Worm (Caenorhabditis elegans) whole organism, L4 larva: ENCODE results near the gene W02G9.3.

Source experiments
- D1046.2 ChIP-seq: fragments of 200-800 bp; sonication (Bioruptor generic); IDR thresholded peaks from 2 replicates; pipeline ENCODE4 v1.3.6; 2022; ENCODE audit warnings: missing genetic modification characterization, missing compliant biosample characterization
- F10B5.3 ChIP-seq: sonication (generic microtip); optimal IDR thresholded peaks from 2 replicates; lab custom pipeline; 2016; ENCODE audit warnings: mild to moderate bottlenecking, missing genetic modification characterization, missing compliant biosample characterization
- F26F4.8 ChIP-seq: fragments of 200-800 bp; sonication (Bioruptor generic); conservative IDR thresholded peaks from 2 replicates; pipeline ENCODE4 v1.3.6; 2022; ENCODE audit warnings: missing genetic modification characterization, missing compliant biosample characterization
- F49E8.2 ChIP-seq: sonication (generic microtip); optimal IDR thresholded peaks from 2 replicates; lab custom pipeline; 2016; ENCODE audit warnings: missing compliant biosample characterization, mild to moderate bottlenecking, missing genetic modification characterization, borderline replicate concordance
- ZK546.5 ChIP-seq, 2 experiments: sonication (generic microtip); optimal IDR thresholded peaks; 2 replicates each; lab custom pipeline; 2017; ENCODE audit warnings: missing biosample characterization in 2 of 2, missing genetic modification characterization in 2 of 2
- ama-1 ChIP-seq: fragments of 150-350 bp; optimal IDR thresholded peaks from 2 replicates; lab custom pipeline; 2014; ENCODE audit warnings: inconsistent platforms, mixed read lengths
- arid-1 ChIP-seq: fragments of 200-800 bp; sonication (Bioruptor generic); conservative IDR thresholded peaks from 2 replicates; pipeline ENCODE4 v1.3.6; 2022; ENCODE audit warnings: missing genetic modification reagents, missing genetic modification characterization, missing compliant biosample characterization
- ceh-28 ChIP-seq: fragments of 150-350 bp; optimal IDR thresholded peaks from 2 replicates; lab custom pipeline; 2014; ENCODE audit warnings: missing biosample characterization, missing genetic modification reagents, missing genetic modification characterization
- cey-2 ChIP-seq: sonication (generic microtip); optimal IDR thresholded peaks from 3 replicates; lab custom pipeline; 2017; ENCODE audit warnings: missing genetic modification characterization, mild to moderate bottlenecking, missing compliant biosample characterization, antibody characterized with exemption, borderline replicate concordance; ENCODE audit not compliant: insufficient read depth
- ctbp-1 ChIP-seq: fragments of 200-800 bp; sonication (Bioruptor generic); IDR thresholded peaks from 2 replicates; pipeline ENCODE4 v1.3.6; 2022; ENCODE audit warnings: missing genetic modification reagents, missing genetic modification characterization, missing compliant biosample characterization
- daf-12 ChIP-seq: fragments of 150-350 bp; optimal IDR thresholded peaks from 2 replicates; lab custom pipeline; 2014; ENCODE audit warnings: missing biosample characterization, missing genetic modification reagents, missing genetic modification characterization
- daf-16 ChIP-seq, 3 experiments: sonication (generic microtip); optimal IDR thresholded peaks; 2 replicates each; lab custom pipeline; 2016 to 2017; ENCODE audit warnings: missing genetic modification characterization in 3 of 3, missing genetic modification reagents in 3 of 3, mild to moderate bottlenecking in 2 of 3, missing compliant biosample characterization in 2 of 3, missing biosample characterization in 1 of 3, moderate library complexity in 1 of 3
- daf-8 ChIP-seq: fragments of 200-800 bp; sonication (Bioruptor generic); IDR thresholded peaks from 2 replicates; pipeline ENCODE4 v1.3.6; 2022; ENCODE audit warnings: missing genetic modification characterization, missing compliant biosample characterization
- dmd-6 ChIP-seq: fragments of 200-800 bp; sonication (Bioruptor generic); IDR thresholded peaks from 2 replicates; pipeline ENCODE4 v1.3.6; 2022; ENCODE audit warnings: missing genetic modification reagents, missing genetic modification characterization, missing compliant biosample characterization
- dpl-1 ChIP-seq: fragments of 150-350 bp; optimal IDR thresholded peaks from 2 replicates; lab custom pipeline; 2014; ENCODE audit warnings: missing biosample characterization, missing genetic modification reagents, missing genetic modification characterization
- dve-1 ChIP-seq: sonication (generic microtip); optimal IDR thresholded peaks from 2 replicates; lab custom pipeline; 2017; ENCODE audit warnings: antibody characterized with exemption, mild to moderate bottlenecking, missing genetic modification characterization, missing compliant biosample characterization; ENCODE audit not compliant: insufficient read depth
- egl-43 ChIP-seq: fragments of 200-800 bp; sonication (Bioruptor generic); IDR thresholded peaks from 2 replicates; pipeline ENCODE4 v1.3.6; 2022; ENCODE audit warnings: missing genetic modification reagents, missing genetic modification characterization, missing compliant biosample characterization
- fkh-10 ChIP-seq: fragments of 150-350 bp; optimal IDR thresholded peaks from 2 replicates; lab custom pipeline; 2014; ENCODE audit warnings: missing biosample characterization, missing genetic modification reagents, missing genetic modification characterization
- gei-8 ChIP-seq: fragments of 200-800 bp; sonication (Bioruptor generic); optimal IDR thresholded peaks from 2 replicates; lab custom pipeline; 2018; ENCODE audit warnings: mild to moderate bottlenecking, missing genetic modification characterization, missing compliant biosample characterization
- hif-1 ChIP-seq, 2 experiments: sonication (generic microtip); optimal IDR thresholded peaks; 2 replicates each; lab custom pipeline; 2016 to 2017; ENCODE audit warnings: missing compliant biosample characterization in 2 of 2, missing genetic modification characterization in 2 of 2, missing genetic modification reagents in 2 of 2, missing genotype in 2 of 2, mild to moderate bottlenecking in 1 of 2
- hlh-11 ChIP-seq: fragments of 200-800 bp; sonication (Bioruptor generic); optimal IDR thresholded peaks from 2 replicates; lab custom pipeline; 2018; ENCODE audit warnings: mild to moderate bottlenecking, missing genetic modification characterization, missing compliant biosample characterization
- hlh-30 ChIP-seq: sonication (generic microtip); optimal IDR thresholded peaks from 2 replicates; lab custom pipeline; 2017; ENCODE audit warnings: antibody characterized with exemption, mild to moderate bottlenecking, missing genetic modification characterization, missing compliant biosample characterization; ENCODE audit not compliant: insufficient read depth
- hmg-1.1 ChIP-seq: fragments of 200-800 bp; sonication (Bioruptor generic); IDR thresholded peaks from 2 replicates; pipeline ENCODE4 v1.3.6; 2022; ENCODE audit warnings: missing genetic modification reagents, missing genetic modification characterization, missing compliant biosample characterization
- lim-7 ChIP-seq: fragments of 200-800 bp; sonication (Bioruptor generic); IDR thresholded peaks from 2 replicates; pipeline ENCODE4 v1.3.6; 2022; ENCODE audit warnings: missing genetic modification characterization, missing compliant biosample characterization
- lin-29 ChIP-seq: fragments of 200-800 bp; sonication (Bioruptor generic); IDR thresholded peaks from 2 replicates; pipeline ENCODE4 v1.3.6; 2022; ENCODE audit warnings: missing genetic modification reagents, missing genetic modification characterization, missing compliant biosample characterization
- lin-38 ChIP-seq: fragments of 200-800 bp; sonication (Bioruptor generic); IDR thresholded peaks from 2 replicates; pipeline ENCODE4 v1.3.6; 2022; ENCODE audit warnings: missing genetic modification reagents, missing genetic modification characterization, missing compliant biosample characterization
- lsy-2 ChIP-seq, 2 experiments: fragments of 150-350 bp in 1 of 2; sonication (generic microtip) in 1 of 2; optimal IDR thresholded peaks; 2 replicates each; lab custom pipeline; 2014 to 2017; ENCODE audit warnings: missing biosample characterization in 2 of 2, missing genetic modification characterization in 2 of 2
- mdl-1 ChIP-seq, 2 experiments: fragments of 150-350 bp in 1 of 2; sonication (generic microtip) in 1 of 2; optimal IDR thresholded peaks; 2 replicates each; lab custom pipeline; 2014 to 2017; ENCODE audit warnings: missing biosample characterization in 2 of 2, missing genetic modification characterization in 2 of 2
- mep-1 ChIP-seq: fragments of 150-350 bp; sonication (generic microtip); optimal IDR thresholded peaks from 3 replicates; lab custom pipeline; 2014; ENCODE audit warnings: missing biosample characterization, missing genetic modification characterization
- mes-2 ChIP-seq: sonication (generic microtip); optimal IDR thresholded peaks from 2 replicates; lab custom pipeline; 2016; ENCODE audit warnings: missing genotype, mild to moderate bottlenecking, missing genetic modification characterization, missing compliant biosample characterization; ENCODE audit not compliant: poor library complexity, severe bottlenecking
- mxl-3 ChIP-seq: fragments of 200-800 bp; sonication (Bioruptor generic); optimal IDR thresholded peaks from 2 replicates; lab custom pipeline; 2018; ENCODE audit warnings: mild to moderate bottlenecking, missing genetic modification characterization, missing compliant biosample characterization
- nhr-11 ChIP-seq: fragments of 150-350 bp; optimal IDR thresholded peaks from 2 replicates; lab custom pipeline; 2014; ENCODE audit warnings: missing biosample characterization, missing genetic modification characterization
- nhr-28 ChIP-seq: fragments of 150-350 bp; optimal IDR thresholded peaks from 2 replicates; lab custom pipeline; 2014; ENCODE audit warnings: missing biosample characterization, missing genetic modification characterization
- nhr-41 ChIP-seq: fragments of 200-800 bp; sonication (Bioruptor generic); IDR thresholded peaks from 2 replicates; pipeline ENCODE4 v1.3.6; 2022; ENCODE audit warnings: missing genetic modification reagents, missing genetic modification characterization, missing compliant biosample characterization
- nhr-48 ChIP-seq: sonication (generic microtip); optimal IDR thresholded peaks from 2 replicates; lab custom pipeline; 2016; ENCODE audit warnings: mild to moderate bottlenecking, missing genetic modification characterization, missing compliant biosample characterization
- nhr-77 ChIP-seq: fragments of 150-350 bp; optimal IDR thresholded peaks from 2 replicates; lab custom pipeline; 2014; ENCODE audit warnings: missing biosample characterization, missing genetic modification characterization
- pha-4 ChIP-seq, 2 experiments: fragments of 150-350 bp in 1 of 2; fragments of 200-800 bp in 1 of 2; sonication (Bioruptor generic) in 1 of 2; IDR thresholded peaks in 1 of 2; optimal IDR thresholded peaks in 1 of 2; 2 replicates each; pipeline versions ENCODE4 v1.3.6 to Lab custom; 2014 to 2022; ENCODE audit warnings: missing genetic modification characterization in 2 of 2, missing genetic modification reagents in 2 of 2, missing biosample characterization in 1 of 2, missing compliant biosample characterization in 1 of 2
- rbr-2 ChIP-seq: sonication (generic microtip); optimal IDR thresholded peaks from 2 replicates; lab custom pipeline; 2016; ENCODE audit warnings: missing genotype, missing genetic modification characterization, missing compliant biosample characterization
- saeg-2 ChIP-seq: fragments of 200-800 bp; sonication (Bioruptor generic); IDR thresholded peaks from 2 replicates; pipeline ENCODE4 v1.3.6; 2022; ENCODE audit warnings: missing genetic modification reagents, missing genetic modification characterization, missing compliant biosample characterization
- sdz-12 ChIP-seq: fragments of 200-800 bp; sonication (Bioruptor generic); optimal IDR thresholded peaks from 2 replicates; lab custom pipeline; 2018; ENCODE audit warnings: mild to moderate bottlenecking, missing genetic modification characterization, missing compliant biosample characterization
- unc-130 ChIP-seq: sonication (generic microtip); optimal IDR thresholded peaks from 2 replicates; lab custom pipeline; 2016; ENCODE audit warnings: missing genetic modification reagents, missing genetic modification characterization, missing compliant biosample characterization
- vab-7 ChIP-seq: fragments of 200-800 bp; sonication (Bioruptor generic); IDR thresholded peaks from 2 replicates; pipeline ENCODE4 v1.3.6; 2022; ENCODE audit warnings: missing genetic modification reagents, missing genetic modification characterization, missing compliant biosample characterization

W02G9.3 gene

DNA sequence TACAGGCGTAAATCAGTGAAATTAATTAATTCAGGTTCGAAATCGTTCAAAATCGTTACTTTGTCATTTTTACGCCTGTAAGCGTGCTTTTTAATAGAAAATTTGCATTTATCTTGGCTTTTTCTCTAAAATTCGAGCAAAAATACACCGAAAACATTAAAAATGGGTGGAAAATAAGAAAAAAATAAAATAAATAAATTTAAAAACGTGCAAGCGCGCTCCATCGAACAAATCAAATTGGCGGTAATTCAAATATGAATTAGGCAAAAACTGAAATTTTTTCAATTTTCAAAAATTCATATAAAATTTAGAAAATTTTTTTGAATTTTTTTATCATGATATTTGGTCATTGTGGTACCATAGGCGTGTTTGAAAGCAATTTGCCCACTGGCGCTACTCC is 18.9 kb downstream of the W02G9.3 start:
- TF ChIP-seq lin-38 (GFP tag; lab: Robert Waterston, UW), result peak; percentile 60

DNA sequence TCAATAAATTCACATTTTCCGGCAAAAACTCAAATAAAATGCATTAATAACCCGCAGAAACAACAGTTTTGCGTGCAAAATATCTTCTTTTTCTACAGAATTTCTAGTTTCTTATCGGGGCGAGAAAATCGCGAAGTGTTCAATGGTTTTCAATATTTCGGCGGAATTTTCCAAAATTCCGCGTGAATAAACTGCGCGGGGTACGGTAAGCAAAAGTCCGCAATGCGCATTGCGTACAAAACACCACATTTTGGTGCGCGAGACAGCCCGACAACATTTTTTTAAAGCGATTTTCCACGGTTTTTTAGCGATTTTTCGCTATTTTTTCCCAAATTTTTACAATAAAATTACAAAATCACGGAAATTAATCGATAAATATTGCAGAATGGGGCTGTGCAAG is 21.6 kb downstream of the W02G9.3 start, which contains the start of gene Y45G12B.2:
Gene Y45G12B.2, plus strand, starts transcription at position 383 of the 400 bp plus-strand sequence.
- no peak for TF ChIP-seq pha-4 (GFP tag; IDR thresholded peaks at IDR 0.05; lab: Robert Waterston, UW)
- TF ChIP-seq pha-4 (tag; optimal IDR thresholded peaks at IDR 0.05; lab: Kevin White, UChicago), result no peak
- peak; percentile 44 for TF ChIP-seq hlh-11
- TF ChIP-seq rbr-2 (tag; lab: Kevin White, UChicago), result peak; percentile 31
- no peak for TF ChIP-seq egl-43 (GFP tag; lab: Robert Waterston, UW)
- TF ChIP-seq lin-38 (GFP tag; lab: Robert Waterston, UW), result peak; percentile 80
- peak; percentile 55 for TF ChIP-seq ama-1 (lab: Kevin White, UChicago)
- TF ChIP-seq cey-2 (tag; lab: Kevin White, UChicago), result no peak
- peak in 1 of 2 experiments; percentile 53 for TF ChIP-seq hif-1 (tag; optimal IDR thresholded peaks at IDR 0.05; lab: Kevin White, UChicago)
- TF ChIP-seq mxl-3 (GFP tag; lab: Kevin White, UChicago), result peak; percentile 40
- TF ChIP-seq vab-7 (GFP tag; lab: Robert Waterston, UW), result no peak
- no peak for TF ChIP-seq daf-12 (tag; lab: Kevin White, UChicago)
- no peak for TF ChIP-seq gei-8 (GFP tag; lab: Kevin White, UChicago)
- peak; percentile 71 for TF ChIP-seq nhr-28 (tag; lab: Kevin White, UChicago)
- TF ChIP-seq F26F4.8, result no peak
- TF ChIP-seq ctbp-1, result no peak
- 0 out of 2 replicates have a peak, but pooled peaks have one; percentile 21 for TF ChIP-seq lim-7 (GFP tag; lab: Robert Waterston, UW)
- TF ChIP-seq unc-130 (GFP tag; lab: Kevin White, UChicago), result peak; percentile 11
- TF ChIP-seq dpl-1 (GFP tag; lab: Kevin White, UChicago), result peak; percentile 72
- peak in 1 of 2 experiments; percentile 57 for TF ChIP-seq mdl-1 (tag; optimal IDR thresholded peaks at IDR 0.05; lab: Kevin White, UChicago)
- peak; percentile 85 for TF ChIP-seq mes-2 (tag; lab: Kevin White, UChicago)
- no peak for TF ChIP-seq ceh-28 (tag; lab: Kevin White, UChicago)
- TF ChIP-seq F49E8.2 (tag; lab: Kevin White, UChicago), result peak; percentile 17
- TF ChIP-seq nhr-77 (tag; lab: Kevin White, UChicago), result peak; percentile 72
- TF ChIP-seq fkh-10, result no peak
- no peak for TF ChIP-seq nhr-41 (GFP tag; lab: Robert Waterston, UW)
- TF ChIP-seq nhr-11, result no peak
- TF ChIP-seq daf-16 (GFP tag; optimal IDR thresholded peaks at IDR 0.05; lab: Kevin White, UChicago), result no peak
- TF ChIP-seq daf-16 (tag; optimal IDR thresholded peaks at IDR 0.05; lab: Kevin White, UChicago), result peak; percentile 30
- no peak for TF ChIP-seq ZK546.5 (tag; optimal IDR thresholded peaks at IDR 0.05; lab: Kevin White, UChicago)
- 0 out of 2 replicates have a peak, but pooled peaks have one; percentile 29 for TF ChIP-seq arid-1
- peak; percentile 78 for TF ChIP-seq hlh-30 (tag; lab: Kevin White, UChicago)
- TF ChIP-seq D1046.2 (GFP tag; lab: Robert Waterston, UW), result no peak
- TF ChIP-seq dmd-6 (GFP tag; lab: Robert Waterston, UW), result 0 out of 2 replicates have a peak, but pooled peaks have one; percentile 17
- TF ChIP-seq dve-1, result peak; percentile 54
- no peak for TF ChIP-seq saeg-2 (GFP tag; lab: Robert Waterston, UW)
- no peak for TF ChIP-seq sdz-12
- no peak for TF ChIP-seq daf-8 (GFP tag; lab: Robert Waterston, UW)
- TF ChIP-seq F10B5.3 (tag; lab: Kevin White, UChicago), result no peak
- peak; percentile 63 for TF ChIP-seq mep-1 (tag; lab: Kevin White, UChicago)
- TF ChIP-seq hmg-1.1 (GFP tag; lab: Robert Waterston, UW), result peak; percentile 64; the same call in 1 of the 2 replicates
- no peak for TF ChIP-seq lin-29 (GFP tag; lab: Robert Waterston, UW)
- peak; percentile 95 to 99 for TF ChIP-seq lsy-2 (tag; optimal IDR thresholded peaks at IDR 0.05; lab: Kevin White, UChicago)
- TF ChIP-seq nhr-48 (tag; lab: Kevin White, UChicago), result no peak
